Worm (Caenorhabditis elegans): ENCODE results near the gene his-16.
"Not testable (repeated sequence)": the region's sequence is repeated elsewhere in the genome, so short reads cannot be mapped to it uniquely, and the experiment has no call there.

The his-16 gene

ce11 chrII:13842340-13842739 is 24.4 kb upstream of the his-16 start:
- TF ChIP-seq tra-4 (tag; optimal IDR thresholded peaks at IDR 0.05) (no peak), ceh-36 (tag; optimal IDR thresholded peaks at IDR 0.05) (no peak), sea-1 (GFP tag; conservative IDR thresholded peaks at IDR 0.05) (no peak), ets-7 (tag; optimal IDR thresholded peaks at IDR 0.05) (no peak), flt-1 (GFP tag; IDR thresholded peaks at IDR 0.05) (no peak), B0310.2 (tag; optimal IDR thresholded peaks at IDR 0.05) (no peak)

DNA sequence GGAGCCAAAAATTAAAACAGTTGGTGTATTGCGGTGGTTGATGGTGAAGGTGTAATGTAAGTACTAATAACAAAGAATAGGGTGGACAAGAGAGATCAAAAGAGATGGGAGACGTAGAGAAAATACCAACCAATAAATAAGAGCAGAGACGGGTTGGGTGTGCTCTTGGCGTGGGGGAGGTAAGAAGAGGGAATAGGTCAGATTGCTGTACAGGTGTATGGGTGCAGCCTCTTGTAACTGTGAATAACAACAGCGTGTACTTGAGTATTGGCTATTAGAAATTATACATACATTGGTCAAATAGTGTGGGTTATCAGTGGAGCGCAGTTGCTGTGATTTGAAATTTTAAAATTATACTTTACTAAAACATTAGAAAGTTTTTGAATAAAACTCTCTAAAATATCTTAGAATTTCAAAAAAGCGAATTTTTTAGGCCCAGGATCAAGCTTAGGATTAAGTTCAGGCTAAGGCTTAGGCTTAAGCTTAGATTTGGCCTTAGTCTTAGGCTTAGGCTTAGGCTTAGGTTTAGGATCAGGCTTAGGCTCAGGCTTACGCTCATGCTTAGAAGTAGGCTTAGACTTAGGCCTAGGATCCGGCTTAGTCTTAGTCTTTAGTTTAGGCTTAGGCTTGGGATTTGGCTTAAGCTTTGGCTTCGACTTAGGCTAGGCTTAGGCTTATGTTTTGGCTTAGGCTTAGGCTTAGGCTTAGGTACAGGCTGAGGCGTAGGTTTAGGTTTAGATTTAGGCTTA is 23.3 kb upstream of the his-16 start, which contains the start of gene F08G2.7:
Gene F08G2.7, minus strand, starts transcription at position 51 of the 749 bp plus-strand sequence.
- no peak for TF ChIP-seq hmbx-1 (tag; optimal IDR thresholded peaks at IDR 0.05)
- TF ChIP-seq aly-1 (tag; optimal IDR thresholded peaks at IDR 0.05): peak; percentile 27
- TF ChIP-seq ceh-13 (GFP tag; optimal IDR thresholded peaks at IDR 0.05): no peak
- peak; percentile 85 for TF ChIP-seq ceh-36 (tag; optimal IDR thresholded peaks at IDR 0.05)

- TF ChIP-seq aly-1 (tag; optimal IDR thresholded peaks at IDR 0.05) (no peak), hmg-4 (GFP tag; optimal IDR thresholded peaks at IDR 0.05) (no peak), scrt-1 (GFP tag; IDR thresholded peaks at IDR 0.05) (no peak), sea-1 (GFP tag; conservative IDR thresholded peaks at IDR 0.05) (no peak), B0310.2 (tag; optimal IDR thresholded peaks at IDR 0.05) (no peak), F13C5.2 (tag; optimal IDR thresholded peaks at IDR 0.05) (no peak)
Measured at ce11 chrII:13839454-13839853, 21.5 kb upstream of the his-16 start.

DNA sequence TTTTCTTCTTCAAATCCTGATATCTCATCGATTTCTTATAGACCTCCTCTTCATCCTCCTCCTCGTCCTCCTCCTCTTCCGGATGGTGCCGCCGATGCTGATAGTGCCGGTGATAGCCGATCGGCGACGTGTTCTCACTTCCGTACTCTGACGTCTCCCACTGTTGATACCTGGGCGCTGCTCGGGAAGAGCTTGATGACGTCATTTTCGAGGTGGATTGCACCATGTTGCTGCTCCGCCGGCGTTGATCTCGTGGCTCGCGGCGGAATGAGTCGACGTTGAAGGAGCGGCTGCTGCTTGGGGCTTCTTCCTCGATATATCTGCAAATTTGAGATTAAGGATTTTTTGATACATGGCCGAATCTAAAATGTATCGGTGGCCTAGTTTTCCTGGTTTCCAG is 20.5 kb upstream of the his-16 start:
- TF ChIP-seq sea-1 (GFP tag; conservative IDR thresholded peaks at IDR 0.05) (no peak), B0310.2 (tag; optimal IDR thresholded peaks at IDR 0.05) (no peak), tbx-37 (GFP tag; conservative IDR thresholded peaks at IDR 0.05) (no peak), ceh-13 (GFP tag; optimal IDR thresholded peaks at IDR 0.05) (no peak), hmbx-1 (tag; optimal IDR thresholded peaks at IDR 0.05) (no peak), hmg-4 (GFP tag; optimal IDR thresholded peaks at IDR 0.05) (no peak), hnd-1 (tag; optimal IDR thresholded peaks at IDR 0.05) (no peak), ets-7 (tag; optimal IDR thresholded peaks at IDR 0.05) (no peak), ama-1 (optimal IDR thresholded peaks at IDR 0.05) (no peak), aly-1 (tag; optimal IDR thresholded peaks at IDR 0.05) (no peak), ceh-36 (tag; optimal IDR thresholded peaks at IDR 0.05) (no peak), F13C5.2 (tag; optimal IDR thresholded peaks at IDR 0.05) (no peak), scrt-1 (GFP tag; IDR thresholded peaks at IDR 0.05) (no peak), pes-1 (GFP tag; IDR thresholded peaks at IDR 0.05) (no peak)

- TF ChIP-seq tra-4 (tag; optimal IDR thresholded peaks at IDR 0.05); ama-1 (optimal IDR thresholded peaks at IDR 0.05); scrt-1 (GFP tag; IDR thresholded peaks at IDR 0.05): not testable (repeated sequence)
Measured at ce11 chrII:13835724-13836307, 17.9 kb upstream of the his-16 start, which contains the start of gene ins-37. Gene ins-37, minus strand, starts transcription at chrII:13836107.

- no peak for TF ChIP-seq tra-4 (tag; optimal IDR thresholded peaks at IDR 0.05)
- TF ChIP-seq flt-1 (GFP tag; IDR thresholded peaks at IDR 0.05): peak; percentile 81
- peak; percentile 74 for TF ChIP-seq tbx-37 (GFP tag; conservative IDR thresholded peaks at IDR 0.05)
- peak; percentile 53 for TF ChIP-seq ets-7 (tag; optimal IDR thresholded peaks at IDR 0.05)
- TF ChIP-seq ceh-36 (tag; optimal IDR thresholded peaks at IDR 0.05): peak; percentile 72
- peak; percentile 82 for TF ChIP-seq tbx-11 (GFP tag; IDR thresholded peaks at IDR 0.05)
- TF ChIP-seq sea-1 (GFP tag; conservative IDR thresholded peaks at IDR 0.05): peak; percentile 89
- TF ChIP-seq scrt-1 (GFP tag; IDR thresholded peaks at IDR 0.05): peak; percentile 84
- TF ChIP-seq ama-1 (optimal IDR thresholded peaks at IDR 0.05): no peak
- TF ChIP-seq B0310.2 (tag; optimal IDR thresholded peaks at IDR 0.05): peak; percentile 67
- peak; percentile 60 for TF ChIP-seq ceh-13 (GFP tag; optimal IDR thresholded peaks at IDR 0.05)
- TF ChIP-seq hnd-1 (tag; optimal IDR thresholded peaks at IDR 0.05): peak; percentile 63
- peak; percentile 88 for TF ChIP-seq pes-1 (GFP tag; IDR thresholded peaks at IDR 0.05)
- TF ChIP-seq aly-1 (tag; optimal IDR thresholded peaks at IDR 0.05): peak; percentile 32
- peak; percentile 85 for TF ChIP-seq F13C5.2 (tag; optimal IDR thresholded peaks at IDR 0.05)
- TF ChIP-seq hmg-4 (GFP tag; optimal IDR thresholded peaks at IDR 0.05): peak; percentile 91
- peak; percentile 30 for TF ChIP-seq hmbx-1 (tag; optimal IDR thresholded peaks at IDR 0.05)
Measured at ce11 chrII:13834380-13835194, 16.6 kb upstream of the his-16 start.

ce11 chrII:13833505-13833904 is 15.6 kb upstream of the his-16 start, which contains the start of gene F08G2.5:
Gene F08G2.5, minus strand, starts transcription at chrII:13833631.
- TF ChIP-seq B0310.2 (tag; optimal IDR thresholded peaks at IDR 0.05) (no peak), hnd-1 (tag; optimal IDR thresholded peaks at IDR 0.05) (no peak), ets-7 (tag; optimal IDR thresholded peaks at IDR 0.05) (no peak), sea-1 (GFP tag; conservative IDR thresholded peaks at IDR 0.05) (no peak), tbx-37 (GFP tag; conservative IDR thresholded peaks at IDR 0.05) (no peak), hmg-4 (GFP tag; optimal IDR thresholded peaks at IDR 0.05) (no peak), tra-4 (tag; optimal IDR thresholded peaks at IDR 0.05) (no peak), flt-1 (GFP tag; IDR thresholded peaks at IDR 0.05) (no peak), hmbx-1 (tag; optimal IDR thresholded peaks at IDR 0.05) (no peak), pes-1 (GFP tag; IDR thresholded peaks at IDR 0.05) (no peak)

Measured in whole organism, early embryonic.